Worm (Caenorhabditis elegans): Measurements from ENCODE around the gene C03A3.1.

The C03A3.1 gene

DNA sequence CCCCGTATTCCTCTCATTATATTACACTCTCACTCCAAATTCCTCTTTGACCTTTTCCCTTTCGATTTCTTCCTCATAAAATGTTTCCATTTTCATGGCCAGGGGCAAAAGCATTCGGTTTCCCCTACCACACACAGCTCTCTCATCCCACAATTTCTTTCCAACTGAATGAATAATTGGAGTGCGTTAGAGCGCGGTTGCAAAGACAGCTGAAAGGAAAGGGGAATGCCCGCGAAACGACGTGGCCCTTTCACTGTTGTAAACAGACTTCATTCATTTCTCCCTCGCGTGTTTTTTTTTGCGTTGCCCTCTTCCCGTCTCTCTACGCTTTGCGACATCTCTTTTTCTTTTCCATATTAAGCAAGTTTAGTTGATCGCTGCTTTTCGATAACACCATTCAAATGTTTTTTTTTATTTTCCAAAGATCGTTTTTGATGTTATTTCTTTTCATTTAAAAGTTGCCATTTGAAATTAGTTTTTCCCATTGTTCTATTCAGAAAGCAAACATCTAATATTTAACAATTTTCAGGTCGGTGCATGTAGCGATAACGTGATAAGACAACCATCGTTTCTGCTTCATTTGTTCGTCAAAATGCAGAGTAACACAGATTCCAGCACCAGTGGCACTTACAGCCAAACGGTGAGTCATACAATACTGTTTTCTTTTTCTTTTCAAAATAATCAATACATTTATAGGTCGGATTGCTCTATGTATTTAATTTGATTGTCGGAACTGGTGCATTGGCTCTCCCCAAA is 5.3 kb downstream of the C03A3.1 start, which contains the start of gene C03A3.2:
Gene C03A3.2, plus strand, starts transcription at position 530 of the 756 bp plus-strand sequence.
- TF ChIP-seq unc-62 (GFP tag; optimal IDR thresholded peaks at IDR 0.05): no peak

DNA sequence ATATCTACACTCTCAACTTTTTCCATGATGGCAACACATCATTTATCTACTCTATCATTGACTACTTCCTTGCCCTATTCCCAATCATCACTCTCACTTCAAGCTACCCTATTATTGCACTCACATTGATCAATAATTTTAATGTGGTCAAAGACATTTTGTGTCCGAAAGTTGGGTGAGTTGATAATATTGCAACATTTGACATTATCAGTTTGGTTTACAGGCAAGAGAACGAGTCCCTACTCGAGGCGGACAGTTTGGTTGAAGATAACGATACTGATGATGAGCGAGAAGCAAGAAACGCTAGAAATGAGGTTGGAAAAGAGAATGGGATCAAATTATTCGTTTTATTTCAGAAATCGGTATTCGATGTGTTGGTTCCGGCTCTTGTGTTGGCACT is 7.6 kb downstream of the C03A3.1 start:
- no peak for TF ChIP-seq unc-62 (GFP tag; optimal IDR thresholded peaks at IDR 0.05)

- TF ChIP-seq unc-62 (GFP tag; optimal IDR thresholded peaks at IDR 0.05): no peak
Measured at ce11 chrX:11266711-11267110, 9.6 kb downstream of the C03A3.1 start, which contains the start of gene C03A3.9. TSS of gene C03A3.9 (plus strand) at chrX:11267011.

DNA sequence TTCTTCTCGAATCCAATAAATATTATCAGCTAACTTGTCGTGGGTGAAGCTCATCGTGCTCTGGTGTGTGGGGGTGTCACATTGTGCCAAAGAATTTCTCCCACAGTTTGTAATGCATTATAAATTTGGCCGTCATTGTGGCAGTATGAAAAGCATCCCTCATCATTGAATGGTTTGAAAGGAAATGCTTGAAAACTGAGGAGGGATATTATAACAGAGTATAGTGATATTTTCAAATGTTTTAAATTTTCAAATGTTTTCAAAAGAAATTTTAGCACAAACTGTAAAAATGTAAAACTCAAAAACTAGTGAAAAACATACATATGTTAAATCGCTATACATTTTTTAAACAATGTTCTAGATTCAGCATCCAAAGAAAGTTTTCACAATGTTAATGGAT is 11.8 kb downstream of the C03A3.1 start, which contains the start of gene C03A3.3:
Gene C03A3.3, minus strand, starts transcription at position 101 of the 400 bp plus-strand sequence.
- no peak for TF ChIP-seq unc-62 (GFP tag; optimal IDR thresholded peaks at IDR 0.05)

- no peak for TF ChIP-seq unc-62 (GFP tag; optimal IDR thresholded peaks at IDR 0.05)
Measured at ce11 chrX:11270882-11271281, 13.7 kb downstream of the C03A3.1 start, which contains the start of gene ifa-1. TSS of gene ifa-1 (plus strand) at chrX:11271182.

DNA sequence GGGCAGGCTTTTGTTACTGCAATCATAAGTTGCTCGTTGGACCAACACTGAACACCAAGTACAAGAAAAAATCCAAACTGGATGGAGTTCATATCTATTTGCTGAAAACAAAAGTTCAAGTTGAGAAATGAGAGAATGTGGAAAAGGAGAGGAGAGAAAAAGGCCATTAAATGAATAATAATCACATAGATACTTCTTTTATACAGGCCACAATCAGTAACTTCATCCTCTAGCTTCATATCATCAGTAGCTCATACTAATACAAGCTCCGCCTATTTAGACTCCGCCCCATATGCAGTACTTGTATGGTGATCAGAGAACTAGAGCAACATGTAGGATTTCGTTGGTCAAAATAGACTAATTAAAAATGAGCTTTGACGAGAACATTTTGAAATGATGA is 22.1 kb downstream of the C03A3.1 start, which contains the start of gene F38B2.2:
Gene F38B2.2, minus strand, starts transcription at position 101 of the 400 bp plus-strand sequence.
- no peak for TF ChIP-seq unc-62 (GFP tag; optimal IDR thresholded peaks at IDR 0.05)

- no peak for TF ChIP-seq unc-62 (GFP tag; optimal IDR thresholded peaks at IDR 0.05)
Measured at ce11 chrX:11281148-11281547, 24.0 kb downstream of the C03A3.1 start, which contains the start of gene F38B2.6. TSS of gene F38B2.6 (minus strand) at chrX:11281248.

DNA sequence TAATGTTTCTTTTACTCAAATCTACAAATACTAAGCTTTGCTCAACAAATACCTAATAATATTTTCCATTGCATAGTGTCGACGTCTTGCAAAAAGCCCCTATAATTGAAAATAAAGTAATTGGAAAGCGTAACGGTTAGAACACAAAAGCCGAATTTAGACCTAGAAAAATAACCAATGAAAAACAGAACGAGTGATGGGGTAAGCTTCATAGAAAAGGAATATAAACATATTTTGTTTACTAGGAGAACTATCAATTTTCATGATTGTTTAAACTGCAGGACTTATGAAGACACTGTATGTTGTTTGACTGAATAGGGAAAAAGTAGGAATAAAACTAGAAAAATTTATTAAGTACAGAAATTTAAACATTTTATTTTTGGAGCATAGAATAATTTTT is 29.1 kb downstream of the C03A3.1 start, which contains the start of gene F38B2.3:
Gene F38B2.3, minus strand, starts transcription at position 101 of the 400 bp plus-strand sequence.
- TF ChIP-seq unc-62 (GFP tag; optimal IDR thresholded peaks at IDR 0.05): no peak

DNA sequence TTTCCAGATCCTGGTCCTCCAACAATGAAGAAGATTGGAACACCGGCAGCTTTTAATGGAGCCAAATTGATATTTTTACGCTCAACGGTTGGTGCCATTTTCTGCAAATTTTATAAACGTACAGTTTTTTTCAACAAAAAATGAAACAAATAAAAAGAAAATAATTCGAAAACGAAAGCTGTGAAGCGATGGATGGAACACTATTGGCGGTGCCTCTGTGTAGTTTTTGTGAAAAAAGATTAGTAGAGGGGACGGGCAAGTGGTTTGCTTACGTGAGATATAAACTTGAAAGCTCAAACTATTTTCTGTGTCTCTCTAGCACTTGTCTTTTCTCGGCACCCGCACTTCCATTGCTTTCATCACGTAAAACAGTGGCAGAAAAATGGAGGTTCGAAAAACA is 30.5 kb downstream of the C03A3.1 start, which contains the start of gene F38B2.4:
Gene F38B2.4, minus strand, starts transcription at position 101 of the 400 bp plus-strand sequence.
- TF ChIP-seq unc-62 (GFP tag; optimal IDR thresholded peaks at IDR 0.05): no peak

DNA sequence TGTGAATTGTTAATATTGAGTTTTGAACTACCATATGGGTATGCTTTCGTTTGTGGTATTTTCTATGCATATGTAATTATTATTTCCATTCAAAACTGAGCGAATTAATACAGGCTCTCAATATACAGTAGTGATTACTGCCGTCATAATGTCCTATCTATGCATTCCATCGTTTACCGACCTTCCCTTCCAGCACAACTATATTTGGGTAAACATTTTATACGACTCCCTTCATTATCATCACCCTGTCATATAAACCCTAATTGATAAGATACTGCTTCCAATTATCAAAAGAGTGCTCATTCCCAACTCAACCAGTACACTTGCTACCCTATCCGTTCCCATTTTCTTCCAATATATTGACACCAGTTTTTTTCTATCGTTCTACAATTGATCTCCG is 32.8 kb downstream of the C03A3.1 start:
- TF ChIP-seq unc-62 (GFP tag; optimal IDR thresholded peaks at IDR 0.05): no peak

DNA sequence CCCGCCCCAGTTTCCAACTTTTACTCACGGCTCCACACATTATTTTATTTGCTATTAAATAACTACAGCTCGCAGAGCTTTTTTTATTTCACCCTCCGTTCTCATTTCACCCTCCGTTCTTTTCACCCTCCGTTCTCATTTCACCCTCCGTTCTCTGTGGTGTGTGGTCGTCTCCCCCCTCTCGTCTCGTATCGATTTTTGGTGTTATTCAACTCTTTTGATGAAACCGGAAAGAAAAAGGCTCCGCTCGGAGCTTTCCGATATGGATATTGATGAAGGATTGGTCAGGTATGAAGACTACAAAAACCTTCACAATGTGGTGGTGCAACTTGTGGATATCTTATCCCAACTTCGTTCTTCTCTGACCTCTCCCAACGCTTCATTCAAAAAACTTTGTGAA is 33.4 kb downstream of the C03A3.1 start:
- no peak for TF ChIP-seq unc-62 (GFP tag; optimal IDR thresholded peaks at IDR 0.05)

- no peak for TF ChIP-seq unc-62 (GFP tag; optimal IDR thresholded peaks at IDR 0.05)
Measured at ce11 chrX:11296683-11297365, 39.7 kb downstream of the C03A3.1 start, which contains the start of gene inx-2. TSS of gene inx-2 (minus strand) at chrX:11296733.

- TF ChIP-seq unc-62 (GFP tag; optimal IDR thresholded peaks at IDR 0.05): no peak
Measured at ce11 chrX:11299642-11300307, 42.6 kb downstream of the C03A3.1 start, which contains the start of the genes snrp-40.1 and F08G12.3. TSS of gene snrp-40.1 (minus strand) at chrX:11299784. TSS of gene F08G12.3 (plus strand) at chrX:11300257.

- TF ChIP-seq unc-62 (GFP tag; optimal IDR thresholded peaks at IDR 0.05): no peak
Measured at ce11 chrX:11305773-11306172, 48.6 kb downstream of the C03A3.1 start, which contains the start of gene F08G12.1. TSS of gene F08G12.1 (minus strand) at chrX:11305873.

- TF ChIP-seq unc-62 (GFP tag; optimal IDR thresholded peaks at IDR 0.05): no peak
Measured at ce11 chrX:11307056-11307455, 49.9 kb downstream of the C03A3.1 start, which contains the start of gene vhl-1. TSS of gene vhl-1 (plus strand) at chrX:11307356.

Data from whole organism, dauer.